Worm (Caenorhabditis elegans) whole organism, young adult: ENCODE results near the gene str-174.

Source experiments
- B0261.1 ChIP-seq: sonication (generic microtip); optimal IDR thresholded peaks from 2 replicates; lab custom pipeline; 2016; ENCODE audit warnings: mild to moderate bottlenecking, missing genetic modification characterization, moderate library complexity, missing compliant biosample characterization
- ama-1 ChIP-seq, 3 experiments: fragments of 150-350 bp in 1 of 3; sonication (generic microtip) in 2 of 3; optimal IDR thresholded peaks; 2 replicates each; lab custom pipeline; 2014 to 2018; ENCODE audit warnings: missing biosample characterization in 2 of 3, missing genetic modification characterization in 2 of 3, missing genetic modification reagents in 2 of 3
- dpl-1 ChIP-seq: fragments of 150-350 bp; optimal IDR thresholded peaks from 2 replicates; lab custom pipeline; 2014; ENCODE audit warnings: missing biosample characterization, missing genetic modification reagents, missing genetic modification characterization
- tbx-9 ChIP-seq: sonication (generic microtip); optimal IDR thresholded peaks from 2 replicates; lab custom pipeline; 2016; ENCODE audit warnings: borderline replicate concordance, missing genetic modification characterization, inconsistent platforms, missing compliant biosample characterization
- unc-130 ChIP-seq: sonication (generic microtip); optimal IDR thresholded peaks from 2 replicates; lab custom pipeline; 2016; ENCODE audit warnings: missing genetic modification reagents, missing genetic modification characterization, missing compliant biosample characterization
- ztf-3 ChIP-seq: fragments of 200-800 bp; sonication (Bioruptor generic); optimal IDR thresholded peaks from 2 replicates; lab custom pipeline; 2018; ENCODE audit warnings: mild to moderate bottlenecking, missing genetic modification characterization, missing compliant biosample characterization

DNA sequence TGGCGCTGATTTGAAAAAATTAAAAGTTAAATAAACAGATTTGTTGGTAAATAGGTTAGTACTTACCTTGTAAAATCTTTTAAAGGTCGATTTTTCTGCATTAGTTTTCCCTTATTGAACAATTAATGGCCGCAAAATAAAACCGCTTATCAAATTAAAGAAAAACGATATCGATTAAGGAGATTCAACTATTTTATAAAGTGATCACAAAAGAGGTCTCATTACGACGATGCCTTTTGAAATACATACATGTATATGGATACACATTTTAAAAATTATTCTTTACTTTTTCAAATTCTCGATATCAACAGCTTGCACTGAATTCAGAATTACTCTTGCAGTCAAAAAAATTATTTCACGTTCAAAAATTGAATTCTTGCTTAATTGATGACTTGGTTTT is 15.9 kb downstream of the str-174 start, which contains the start of gene Y17G9A.3:
- TF ChIP-seq tbx-9 (no peak), B0261.1 (tag; lab: Kevin White, UChicago) (no peak), ama-1 (optimal IDR thresholded peaks at IDR 0.05; lab: Kevin White, UChicago) (no peak), ama-1 (GFP tag; optimal IDR thresholded peaks at IDR 0.05; lab: Kevin White, UChicago) (no peak), ztf-3 (GFP tag; lab: Kevin White, UChicago) (no peak), dpl-1 (GFP tag; lab: Kevin White, UChicago) (no peak), unc-130 (GFP tag; lab: Kevin White, UChicago) (no peak)
